Worm (Caenorhabditis elegans) whole organism, L4 larva: ENCODE data around the gene dgk-5.

ENCODE experiments used
- D1046.2 ChIP-seq: fragments of 200-800 bp; sonication (Bioruptor generic); IDR thresholded peaks from 2 replicates; pipeline ENCODE4 v1.3.6; 2022; ENCODE audit warnings: missing genetic modification characterization, missing compliant biosample characterization
- F44E2.7 ChIP-seq: fragments of 200-800 bp; sonication (Bioruptor generic); IDR thresholded peaks from 2 replicates; pipeline ENCODE4 v2.1.2; 2022; ENCODE audit warnings: missing genetic modification characterization, missing compliant biosample characterization
- F49E8.2 ChIP-seq: sonication (generic microtip); optimal IDR thresholded peaks from 2 replicates; lab custom pipeline; 2016; ENCODE audit warnings: missing compliant biosample characterization, mild to moderate bottlenecking, missing genetic modification characterization, borderline replicate concordance
- T26A8.4 ChIP-seq: fragments of 200-800 bp; sonication (Bioruptor generic); IDR thresholded peaks from 2 replicates; pipeline ENCODE4 v1.3.6; 2022; ENCODE audit warnings: missing genetic modification characterization, missing compliant biosample characterization
- ZK337.2 ChIP-seq: fragments of 200-800 bp; sonication (Bioruptor generic); IDR thresholded peaks from 2 replicates; pipeline ENCODE4 v1.3.6; 2022; ENCODE audit warnings: missing genetic modification reagents, missing genetic modification characterization, missing compliant biosample characterization
- ceh-20 ChIP-seq: fragments of 200-800 bp; sonication (Bioruptor generic); IDR thresholded peaks from 2 replicates; pipeline ENCODE4 v1.3.6; 2022; ENCODE audit warnings: missing genetic modification reagents, missing genetic modification characterization, missing compliant biosample characterization
- ceh-32 ChIP-seq: sonication (generic microtip); optimal IDR thresholded peaks from 2 replicates; lab custom pipeline; 2016; ENCODE audit warnings: mild to moderate bottlenecking, missing genetic modification characterization, missing compliant biosample characterization; ENCODE audit not compliant: poor library complexity
- cey-2 ChIP-seq: sonication (generic microtip); optimal IDR thresholded peaks from 3 replicates; lab custom pipeline; 2017; ENCODE audit warnings: missing genetic modification characterization, mild to moderate bottlenecking, missing compliant biosample characterization, antibody characterized with exemption, borderline replicate concordance; ENCODE audit not compliant: insufficient read depth
- ctbp-1 ChIP-seq: fragments of 200-800 bp; sonication (Bioruptor generic); IDR thresholded peaks from 2 replicates; pipeline ENCODE4 v1.3.6; 2022; ENCODE audit warnings: missing genetic modification reagents, missing genetic modification characterization, missing compliant biosample characterization
- daf-12 ChIP-seq: fragments of 150-350 bp; optimal IDR thresholded peaks from 2 replicates; lab custom pipeline; 2014; ENCODE audit warnings: missing biosample characterization, missing genetic modification reagents, missing genetic modification characterization
- daf-16 ChIP-seq, 3 experiments: sonication (generic microtip); optimal IDR thresholded peaks; 2 replicates each; lab custom pipeline; 2016 to 2017; ENCODE audit warnings: missing genetic modification characterization in 3 of 3, missing genetic modification reagents in 3 of 3, mild to moderate bottlenecking in 2 of 3, missing compliant biosample characterization in 2 of 3, missing biosample characterization in 1 of 3, moderate library complexity in 1 of 3
- duxl-1 ChIP-seq: sonication (generic microtip); optimal IDR thresholded peaks from 2 replicates; lab custom pipeline; 2016; ENCODE audit warnings: mild to moderate bottlenecking, missing genetic modification characterization, moderate library complexity, missing compliant biosample characterization; ENCODE audit not compliant: poor library complexity
- dve-1 ChIP-seq: sonication (generic microtip); optimal IDR thresholded peaks from 2 replicates; lab custom pipeline; 2017; ENCODE audit warnings: antibody characterized with exemption, mild to moderate bottlenecking, missing genetic modification characterization, missing compliant biosample characterization; ENCODE audit not compliant: insufficient read depth
- fkh-10 ChIP-seq: fragments of 150-350 bp; optimal IDR thresholded peaks from 2 replicates; lab custom pipeline; 2014; ENCODE audit warnings: missing biosample characterization, missing genetic modification reagents, missing genetic modification characterization
- hif-1 ChIP-seq, 2 experiments: sonication (generic microtip); optimal IDR thresholded peaks; 2 replicates each; lab custom pipeline; 2016 to 2017; ENCODE audit warnings: missing compliant biosample characterization in 2 of 2, missing genetic modification characterization in 2 of 2, missing genetic modification reagents in 2 of 2, missing genotype in 2 of 2, mild to moderate bottlenecking in 1 of 2
- hmg-1.1 ChIP-seq: fragments of 200-800 bp; sonication (Bioruptor generic); IDR thresholded peaks from 2 replicates; pipeline ENCODE4 v1.3.6; 2022; ENCODE audit warnings: missing genetic modification reagents, missing genetic modification characterization, missing compliant biosample characterization
- lin-13 ChIP-seq: fragments of 150-350 bp; optimal IDR thresholded peaks from 2 replicates; lab custom pipeline; 2014; ENCODE audit warnings: missing biosample characterization, missing genetic modification reagents, missing genetic modification characterization
- lin-38 ChIP-seq: fragments of 200-800 bp; sonication (Bioruptor generic); IDR thresholded peaks from 2 replicates; pipeline ENCODE4 v1.3.6; 2022; ENCODE audit warnings: missing genetic modification reagents, missing genetic modification characterization, missing compliant biosample characterization
- nhr-102 ChIP-seq: sonication (generic microtip); optimal IDR thresholded peaks from 2 replicates; lab custom pipeline; 2016; ENCODE audit warnings: mild to moderate bottlenecking, missing genetic modification characterization, moderate library complexity, missing compliant biosample characterization
- nhr-111 ChIP-seq: fragments of 200-800 bp; sonication (Bioruptor generic); optimal IDR thresholded peaks from 2 replicates; lab custom pipeline; 2018; ENCODE audit warnings: mild to moderate bottlenecking, missing genetic modification characterization, missing compliant biosample characterization
- nhr-237 ChIP-seq: sonication (generic microtip); optimal IDR thresholded peaks from 2 replicates; lab custom pipeline; 2017; ENCODE audit warnings: missing biosample characterization, missing genetic modification characterization
- nhr-28 ChIP-seq: fragments of 150-350 bp; optimal IDR thresholded peaks from 2 replicates; lab custom pipeline; 2014; ENCODE audit warnings: missing biosample characterization, missing genetic modification characterization
- nhr-41 ChIP-seq: fragments of 200-800 bp; sonication (Bioruptor generic); IDR thresholded peaks from 2 replicates; pipeline ENCODE4 v1.3.6; 2022; ENCODE audit warnings: missing genetic modification reagents, missing genetic modification characterization, missing compliant biosample characterization
- nhr-76 ChIP-seq: fragments of 150-350 bp; optimal IDR thresholded peaks from 2 replicates; lab custom pipeline; 2014; ENCODE audit warnings: missing biosample characterization, missing genetic modification characterization
- rbr-2 ChIP-seq: sonication (generic microtip); optimal IDR thresholded peaks from 2 replicates; lab custom pipeline; 2016; ENCODE audit warnings: missing genotype, missing genetic modification characterization, missing compliant biosample characterization
- set-16 ChIP-seq: fragments of 200-800 bp; sonication (Bioruptor generic); IDR thresholded peaks from 2 replicates; pipeline ENCODE4 v1.3.6; 2022; ENCODE audit warnings: missing genetic modification reagents, missing genetic modification characterization, missing compliant biosample characterization
- skn-1 ChIP-seq: fragments of 150-350 bp; optimal IDR thresholded peaks from 2 replicates; lab custom pipeline; 2014; ENCODE audit warnings: missing biosample characterization, missing genetic modification characterization
- spr-1 ChIP-seq: sonication (generic microtip); optimal IDR thresholded peaks from 2 replicates; lab custom pipeline; 2016; ENCODE audit warnings: mild to moderate bottlenecking, missing genetic modification characterization, missing compliant biosample characterization
- unc-130 ChIP-seq: sonication (generic microtip); optimal IDR thresholded peaks from 2 replicates; lab custom pipeline; 2016; ENCODE audit warnings: missing genetic modification reagents, missing genetic modification characterization, missing compliant biosample characterization
- unc-39 ChIP-seq: sonication (generic microtip); optimal IDR thresholded peaks from 2 replicates; lab custom pipeline; 2017; ENCODE audit warnings: missing biosample characterization, missing genetic modification characterization
- unc-62 ChIP-seq, 3 experiments: fragments of 150-350 bp in 1 of 3; sonication (generic microtip); optimal IDR thresholded peaks in 2 of 3; peaks in 1 of 3; 1 replicate in 1 of 3; 2 replicates in 2 of 3; lab custom pipeline; 2014 to 2017; ENCODE audit warnings: missing biosample characterization in 3 of 3, missing genetic modification characterization in 3 of 3, missing genetic modification reagents in 3 of 3, missing genotype in 1 of 3
- vab-7 ChIP-seq: fragments of 200-800 bp; sonication (Bioruptor generic); IDR thresholded peaks from 2 replicates; pipeline ENCODE4 v1.3.6; 2022; ENCODE audit warnings: missing genetic modification reagents, missing genetic modification characterization, missing compliant biosample characterization
- zag-1 ChIP-seq: fragments of 150-350 bp; optimal IDR thresholded peaks from 2 replicates; lab custom pipeline; 2014; ENCODE audit warnings: missing biosample characterization, missing genetic modification characterization
- zfp-2 ChIP-seq: sonication (generic microtip); optimal IDR thresholded peaks from 2 replicates; lab custom pipeline; 2016; ENCODE audit warnings: mild to moderate bottlenecking, missing genetic modification characterization, missing compliant biosample characterization
- zfp-3 ChIP-seq: fragments of 200-800 bp; sonication (Bioruptor generic); conservative IDR thresholded peaks from 2 replicates; pipeline ENCODE4 v1.3.6; 2022; ENCODE audit warnings: missing genetic modification reagents, missing genetic modification characterization, missing compliant biosample characterization

The dgk-5 gene

ce11 chrII:6520103-6520502 is 49.2 kb upstream of the dgk-5 start (continued):
- TF ChIP-seq hif-1 (tag; optimal IDR thresholded peaks at IDR 0.05; lab: Kevin White, UChicago), result no peak
- TF ChIP-seq nhr-237 (tag; lab: Kevin White, UChicago), result no peak
- no peak for TF ChIP-seq unc-130
- TF ChIP-seq rbr-2, result no peak
- no peak for TF ChIP-seq spr-1 (tag; lab: Kevin White, UChicago)
- no peak for TF ChIP-seq nhr-111 (GFP tag; lab: Kevin White, UChicago)
- TF ChIP-seq ctbp-1 (GFP tag; lab: Robert Waterston, UW), result no peak
- no peak for TF ChIP-seq duxl-1 (tag; lab: Kevin White, UChicago)
- TF ChIP-seq daf-12, result no peak
- TF ChIP-seq unc-39, result no peak
- no peak for TF ChIP-seq nhr-102
- no peak for TF ChIP-seq hmg-1.1 (GFP tag; lab: Robert Waterston, UW)
- no peak for TF ChIP-seq nhr-76 (tag; lab: Kevin White, UChicago)

- TF ChIP-seq lin-38, result peak; percentile 86
- TF ChIP-seq ZK337.2 (GFP tag; lab: Robert Waterston, UW), result no peak
- TF ChIP-seq unc-130, result peak; percentile 80
Measured at ce11 chrII:6519703-6520102, 48.8 kb upstream of the dgk-5 start.

ce11 chrII:6516276-6516675 is 45.4 kb upstream of the dgk-5 start, which contains the start of gene C56E6.7:
Gene C56E6.7, plus strand, starts transcription at chrII:6516576.
- TF ChIP-seq ZK337.2 (GFP tag; lab: Robert Waterston, UW) (no peak), nhr-28 (tag; lab: Kevin White, UChicago) (no peak), nhr-76 (tag; lab: Kevin White, UChicago) (no peak)

ce11 chrII:6513911-6514310 is 43.0 kb upstream of the dgk-5 start, which contains the start of gene R05G9R.1:
Gene R05G9R.1, minus strand, starts transcription at chrII:6514011.
- TF ChIP-seq zfp-2, result no peak
- no peak for TF ChIP-seq daf-16 (GFP tag; optimal IDR thresholded peaks at IDR 0.05; lab: Kevin White, UChicago)
- TF ChIP-seq daf-16 (tag; optimal IDR thresholded peaks at IDR 0.05; lab: Kevin White, UChicago), result no peak
- TF ChIP-seq duxl-1 (tag; lab: Kevin White, UChicago), result no peak
- TF ChIP-seq T26A8.4 (GFP tag; lab: Robert Waterston, UW), result no peak
- TF ChIP-seq skn-1 (tag; lab: Kevin White, UChicago), result no peak
- TF ChIP-seq hmg-1.1 (GFP tag; lab: Robert Waterston, UW), result no peak
- no peak for TF ChIP-seq lin-13

- peak in 1 of 2 experiments; percentile 94 for TF ChIP-seq unc-62 (GFP tag; optimal IDR thresholded peaks at IDR 0.05 in 1 of 2; lab: Kevin White, UChicago)
- no peak for TF ChIP-seq unc-62 (tag; optimal IDR thresholded peaks at IDR 0.05; lab: Kevin White, UChicago)
- no peak for TF ChIP-seq lin-13
Measured at ce11 chrII:6513357-6513756, 42.5 kb upstream of the dgk-5 start.

- no peak for TF ChIP-seq duxl-1 (tag; lab: Kevin White, UChicago)
- no peak for TF ChIP-seq ceh-20 (GFP tag; lab: Robert Waterston, UW)
- TF ChIP-seq zfp-3 (GFP tag; lab: Robert Waterston, UW), result no peak
- no peak for TF ChIP-seq F44E2.7 (GFP tag; lab: Robert Waterston, UW)
- TF ChIP-seq cey-2 (tag; lab: Kevin White, UChicago), result no peak
- no peak for TF ChIP-seq vab-7 (GFP tag; lab: Robert Waterston, UW)
- TF ChIP-seq ceh-32 (tag; lab: Kevin White, UChicago), result no peak
- TF ChIP-seq nhr-41 (GFP tag; lab: Robert Waterston, UW), result no peak
- TF ChIP-seq dve-1 (tag; lab: Kevin White, UChicago), result no peak
- TF ChIP-seq daf-12, result no peak
- no peak for TF ChIP-seq set-16 (GFP tag; lab: Robert Waterston, UW)
- TF ChIP-seq fkh-10 (GFP tag; lab: Kevin White, UChicago), result no peak
- TF ChIP-seq D1046.2 (GFP tag; lab: Robert Waterston, UW), result no peak
- TF ChIP-seq nhr-111 (GFP tag; lab: Kevin White, UChicago), result no peak
- no peak for TF ChIP-seq zag-1 (tag; lab: Kevin White, UChicago)
- no peak for TF ChIP-seq F49E8.2 (tag; lab: Kevin White, UChicago)
Measured at ce11 chrII:6502826-6503225, 31.9 kb upstream of the dgk-5 start, which contains the start of gene R05G9.1. Gene R05G9.1, plus strand, starts transcription at chrII:6503168.
